Fruit fly (Drosophila melanogaster): Measurements from ENCODE around the gene Hipk.

The Hipk gene

DNA sequence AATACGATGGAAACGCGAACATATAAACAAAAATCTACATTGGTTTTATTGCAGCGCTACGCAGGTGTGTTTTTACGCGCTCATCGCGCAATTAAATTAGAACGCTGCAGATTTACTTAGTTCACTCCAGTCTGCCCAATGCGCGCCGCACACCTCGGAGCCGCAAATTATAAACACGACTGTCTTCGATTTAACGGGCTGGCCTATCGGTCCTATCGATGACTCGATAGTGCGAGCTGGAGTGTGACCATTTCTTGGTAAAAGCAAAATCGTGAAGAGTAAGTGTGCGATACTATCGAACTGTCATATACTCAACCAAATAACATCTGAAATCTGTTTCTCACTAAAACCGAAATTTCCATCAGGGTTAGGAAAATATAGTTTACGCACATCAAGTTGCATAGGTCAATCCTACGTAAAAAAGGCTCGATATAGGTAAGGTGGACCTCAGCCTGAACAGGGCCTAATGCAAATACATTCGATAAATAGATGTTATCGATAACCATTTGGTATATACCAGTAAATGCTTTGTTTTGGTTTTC is 2.4 kb upstream of the Hipk start, which contains the start of the genes klar and BORCS6 (continued):
- TF ChIP-seq CG3407 (GFP tag; optimal IDR thresholded peaks at IDR 0.05) (no peak), vfl (GFP tag; optimal IDR thresholded peaks at IDR 0.05) (peak; percentile 66), sob (GFP tag; IDR thresholded peaks at IDR 0.05) (peak; percentile 59), B-H1 (GFP tag; IDR thresholded peaks at IDR 0.05) (no peak), CG8765 (GFP tag; IDR thresholded peaks at IDR 0.05) (no peak), cas (GFP tag; IDR thresholded peaks at IDR 0.05) (no peak), pum (GFP tag; optimal IDR thresholded peaks at IDR 0.05) (peak; percentile 53), Xbp1 (GFP tag; optimal IDR thresholded peaks at IDR 0.05) (peak; percentile 77), CG15269 (tag; optimal IDR thresholded peaks at IDR 0.05) (peak; percentile 29), CG9876 (GFP tag; optimal IDR thresholded peaks at IDR 0.05) (peak; percentile 50), nau (GFP tag; optimal IDR thresholded peaks at IDR 0.05) (no peak), CG9797 (GFP tag; optimal IDR thresholded peaks at IDR 0.05) (peak; percentile 97), Kr (GFP tag; optimal IDR thresholded peaks at IDR 0.05) (no peak), sens-2 (GFP tag; IDR thresholded peaks at IDR 0.05) (no peak), Nf-YA (GFP tag; IDR thresholded peaks at IDR 0.05) (no peak), CG5180 (GFP tag; optimal IDR thresholded peaks at IDR 0.05) (no peak), CG14667 (GFP tag; IDR thresholded peaks at IDR 0.05) (no peak), CG3847 (GFP tag; IDR thresholded peaks at IDR 0.05) (peak; percentile 83), repo (GFP tag; optimal IDR thresholded peaks at IDR 0.05) (no peak), p53 (GFP tag; optimal IDR thresholded peaks at IDR 0.05) (peak; percentile 58), bab2 (GFP tag; optimal IDR thresholded peaks at IDR 0.05) (no peak), CG18599 (GFP tag; optimal IDR thresholded peaks at IDR 0.05) (peak; percentile 68), gcm (GFP tag; optimal IDR thresholded peaks at IDR 0.05) (peak; percentile 10), Max (GFP tag; optimal IDR thresholded peaks at IDR 0.05) (peak; percentile 63), da (GFP tag; optimal IDR thresholded peaks at IDR 0.05) (peak; percentile 28), CG10147 (GFP tag; optimal IDR thresholded peaks at IDR 0.05) (peak; percentile 69), gt (GFP tag; IDR thresholded peaks at IDR 0.05) (no peak), chn (GFP tag; optimal IDR thresholded peaks at IDR 0.05) (peak; percentile 66), chinmo (GFP tag; IDR thresholded peaks at IDR 0.05; ENCODE audit: partially characterized antibody) (peak; percentile 95), CG7786 (GFP tag; optimal IDR thresholded peaks at IDR 0.05) (peak; percentile 74), hb (GFP tag; IDR thresholded peaks at IDR 0.05; ENCODE audit: partially characterized antibody) (peak; percentile 94), CG15601 (tag; optimal IDR thresholded peaks at IDR 0.05) (peak; percentile 77), Opbp (GFP tag; IDR thresholded peaks at IDR 0.05; ENCODE audit: partially characterized antibody) (peak; percentile 95), cad (GFP tag; optimal IDR thresholded peaks at IDR 0.05) (peak; percentile 3), maf-S (GFP tag; optimal IDR thresholded peaks at IDR 0.05) (peak; percentile 68), fd96Cb (tag; optimal IDR thresholded peaks at IDR 0.05) (peak; percentile 15), Mes4 (GFP tag; optimal IDR thresholded peaks at IDR 0.05) (peak; percentile 13), CG1647 (GFP tag; optimal IDR thresholded peaks at IDR 0.05) (no peak), usp (GFP tag; optimal IDR thresholded peaks at IDR 0.05) (no peak), dmrt99B (tag; optimal IDR thresholded peaks at IDR 0.05) (peak; percentile 4), tap (tag; optimal IDR thresholded peaks at IDR 0.05) (no peak), schlank (tag; optimal IDR thresholded peaks at IDR 0.05) (peak; percentile 34), unc-4 (GFP tag; IDR thresholded peaks at IDR 0.05; ENCODE audit: partially characterized antibody) (peak; percentile 98), zen2 (GFP tag; IDR thresholded peaks at IDR 0.05; ENCODE audit: partially characterized antibody) (peak; percentile 88; the same call in 2 of the 3 replicates), CG16863 (GFP tag; optimal IDR thresholded peaks at IDR 0.05) (peak; percentile 55), CTCF (GFP tag; optimal IDR thresholded peaks at IDR 0.05) (peak; percentile 52), disco-r (GFP tag; optimal IDR thresholded peaks at IDR 0.05) (no peak), CG8388 (GFP tag; optimal IDR thresholded peaks at IDR 0.05) (peak; percentile 22), dati (GFP tag; IDR thresholded peaks at IDR 0.05) (no peak), lab (GFP tag; optimal IDR thresholded peaks at IDR 0.05) (peak; percentile 54), CG13424 (tag; optimal IDR thresholded peaks at IDR 0.05) (peak; percentile 64)

Measured in whole organism, embryonic.